Worm (Caenorhabditis elegans) whole organism, mixed stage, embryonic: ENCODE measurements around the gene srx-73.

Experiments
- elt-1 ChIP-seq: sonication (generic microtip); optimal IDR thresholded peaks from 2 replicates; lab custom pipeline; 2017; ENCODE audit warnings: missing genetic modification characterization, mild to moderate bottlenecking, missing compliant biosample characterization, antibody characterized with exemption, moderate library complexity, borderline replicate concordance; ENCODE audit not compliant: insufficient read depth
- snpc-4 ChIP-seq: fragments of 150-350 bp; optimal IDR thresholded peaks from 2 replicates; lab custom pipeline; 2014; ENCODE audit warnings: missing biosample characterization, missing genetic modification characterization

- no peak for TF ChIP-seq snpc-4 (tag; lab: Kevin White, UChicago)
- no peak for TF ChIP-seq elt-1 (tag; lab: Kevin White, UChicago)
Observed at ce11 chrV:4692382-4693281, 27.1 kb upstream of the srx-73 start, which contains the start of gene cpg-8.
